Fruit fly (Drosophila melanogaster): ENCODE measurements around the gene ana1.

The ana1 gene

dm6 chr3R:24555932-24556331 lies 25.6 kb downstream of the ana1 start:
- TF ChIP-seq kay (GFP tag; ENCODE audit: borderline replicate concordance) = peak; percentile 27
- TF ChIP-seq bab1 (GFP tag; optimal IDR thresholded peaks at IDR 0.05) = no peak
- no peak for TF ChIP-seq cic (GFP tag; optimal IDR thresholded peaks at IDR 0.05)

dm6 chr3R:24556554-24556953 lies 26.2 kb downstream of the ana1 start:
- no peak for TF ChIP-seq Clk (GFP tag; optimal IDR thresholded peaks at IDR 0.05)
- TF ChIP-seq CG12768 (GFP tag; optimal IDR thresholded peaks at IDR 0.05) = no peak
- TF ChIP-seq pad (GFP tag; optimal IDR thresholded peaks at IDR 0.05) = no peak
- no peak for TF ChIP-seq CG1620 (GFP tag; optimal IDR thresholded peaks at IDR 0.05)
- TF ChIP-seq CG33017 (tag; optimal IDR thresholded peaks at IDR 0.05) = no peak
- TF ChIP-seq CG7101 (tag; optimal IDR thresholded peaks at IDR 0.05) = no peak
- no peak for TF ChIP-seq bab1 (GFP tag; optimal IDR thresholded peaks at IDR 0.05)
- no peak for TF ChIP-seq tj (GFP tag; optimal IDR thresholded peaks at IDR 0.05)
- no peak for TF ChIP-seq CG5204 (GFP tag; optimal IDR thresholded peaks at IDR 0.05)
- no peak for TF ChIP-seq kay (GFP tag; ENCODE audit: borderline replicate concordance)
- TF ChIP-seq CG7045 (GFP tag; optimal IDR thresholded peaks at IDR 0.05) = no peak
- no peak for TF ChIP-seq ovo (GFP tag; optimal IDR thresholded peaks at IDR 0.05)
- TF ChIP-seq CG14711 (tag; optimal IDR thresholded peaks at IDR 0.05) = no peak
- TF ChIP-seq Crg-1 (GFP tag; optimal IDR thresholded peaks at IDR 0.05) = no peak
- TF ChIP-seq Mnt (GFP tag; optimal IDR thresholded peaks at IDR 0.05) = no peak
- no peak for TF ChIP-seq Hr96 (GFP tag; optimal IDR thresholded peaks at IDR 0.05)
- no peak for TF ChIP-seq cic (GFP tag; optimal IDR thresholded peaks at IDR 0.05)

- TF ChIP-seq CG12768 (GFP tag; optimal IDR thresholded peaks at IDR 0.05) = peak; percentile 34
- TF ChIP-seq ovo (GFP tag; optimal IDR thresholded peaks at IDR 0.05) = peak; percentile 23
- TF ChIP-seq CG33017 (tag; optimal IDR thresholded peaks at IDR 0.05) = no peak
- peak; percentile 33 for TF ChIP-seq CG11617 (GFP tag; optimal IDR thresholded peaks at IDR 0.05)
- TF ChIP-seq bab1 (GFP tag; optimal IDR thresholded peaks at IDR 0.05) = peak; percentile 37
- TF ChIP-seq tj (GFP tag; optimal IDR thresholded peaks at IDR 0.05) = peak; percentile 18
- TF ChIP-seq Hr96 (GFP tag; optimal IDR thresholded peaks at IDR 0.05) = no peak
- peak; percentile 4 for TF ChIP-seq CG7045 (GFP tag; optimal IDR thresholded peaks at IDR 0.05)
- no peak for TF ChIP-seq Clk (GFP tag; optimal IDR thresholded peaks at IDR 0.05)
- peak; percentile 74 for TF ChIP-seq CG1620 (GFP tag; optimal IDR thresholded peaks at IDR 0.05)
- peak; percentile 47 for TF ChIP-seq CG7101 (tag; optimal IDR thresholded peaks at IDR 0.05)
- no peak for TF ChIP-seq toe (GFP tag; optimal IDR thresholded peaks at IDR 0.05)
- peak; percentile 70 for TF ChIP-seq cic (GFP tag; optimal IDR thresholded peaks at IDR 0.05)
- no peak for TF ChIP-seq kay (GFP tag; ENCODE audit: borderline replicate concordance)
- peak; percentile 80 for TF ChIP-seq Crg-1 (GFP tag; optimal IDR thresholded peaks at IDR 0.05)
- peak; percentile 55 to 78 for TF ChIP-seq cnc (optimal IDR thresholded peaks at IDR 0.05)
- peak; percentile 59 for TF ChIP-seq pad (GFP tag; optimal IDR thresholded peaks at IDR 0.05)
- TF ChIP-seq Mnt (GFP tag; optimal IDR thresholded peaks at IDR 0.05) = peak; percentile 17
Measured at dm6 chr3R:24557020-24557465, 26.7 kb downstream of the ana1 start.

dm6 chr3R:24562323-24563025 lies 32.1 kb downstream of the ana1 start:
- TF ChIP-seq CG12768 (GFP tag; optimal IDR thresholded peaks at IDR 0.05) (no peak), bab1 (GFP tag; optimal IDR thresholded peaks at IDR 0.05) (no peak), tj (GFP tag; optimal IDR thresholded peaks at IDR 0.05) (no peak), Crg-1 (GFP tag; optimal IDR thresholded peaks at IDR 0.05) (no peak), kay (GFP tag; ENCODE audit: borderline replicate concordance) (no peak), ovo (GFP tag; optimal IDR thresholded peaks at IDR 0.05) (no peak), Mnt (GFP tag; optimal IDR thresholded peaks at IDR 0.05) (no peak), cnc (optimal IDR thresholded peaks at IDR 0.05) (no peak), CG7101 (tag; optimal IDR thresholded peaks at IDR 0.05) (no peak), CG1620 (GFP tag; optimal IDR thresholded peaks at IDR 0.05) (no peak), CG14711 (tag; optimal IDR thresholded peaks at IDR 0.05) (no peak), toe (GFP tag; optimal IDR thresholded peaks at IDR 0.05) (no peak), CG33017 (tag; optimal IDR thresholded peaks at IDR 0.05) (no peak), pad (GFP tag; optimal IDR thresholded peaks at IDR 0.05) (no peak), cic (GFP tag; optimal IDR thresholded peaks at IDR 0.05) (no peak), CG7045 (GFP tag; optimal IDR thresholded peaks at IDR 0.05) (no peak), Clk (GFP tag; optimal IDR thresholded peaks at IDR 0.05) (no peak)

dm6 chr3R:24563039-24563825 lies 32.9 kb downstream of the ana1 start:
- TF ChIP-seq kay (GFP tag; ENCODE audit: borderline replicate concordance) = peak; percentile 82
- TF ChIP-seq bab1 (GFP tag; optimal IDR thresholded peaks at IDR 0.05) = no peak
- TF ChIP-seq CG1620 (GFP tag; optimal IDR thresholded peaks at IDR 0.05) = no peak
- no peak for TF ChIP-seq ovo (GFP tag; optimal IDR thresholded peaks at IDR 0.05)
- TF ChIP-seq pad (GFP tag; optimal IDR thresholded peaks at IDR 0.05) = no peak
- no peak for TF ChIP-seq Mnt (GFP tag; optimal IDR thresholded peaks at IDR 0.05)
- TF ChIP-seq CG33017 (tag; optimal IDR thresholded peaks at IDR 0.05) = no peak
- no peak for TF ChIP-seq toe (GFP tag; optimal IDR thresholded peaks at IDR 0.05)
- peak; percentile 25 for TF ChIP-seq cic (GFP tag; optimal IDR thresholded peaks at IDR 0.05)
- no peak for TF ChIP-seq CG7101 (tag; optimal IDR thresholded peaks at IDR 0.05)
- TF ChIP-seq tj (GFP tag; optimal IDR thresholded peaks at IDR 0.05) = no peak
- TF ChIP-seq Clk (GFP tag; optimal IDR thresholded peaks at IDR 0.05) = no peak
- no peak for TF ChIP-seq Hr96 (GFP tag; optimal IDR thresholded peaks at IDR 0.05)
- TF ChIP-seq CG7045 (GFP tag; optimal IDR thresholded peaks at IDR 0.05) = no peak
- no peak for TF ChIP-seq CG5204 (GFP tag; optimal IDR thresholded peaks at IDR 0.05)

Data from whole organism, adult.